Worm (Caenorhabditis elegans) whole organism, L4/young adult: ENCODE measurements around the gene C06C6.7.

Experiments
- W03F9.2 ChIP-seq: fragments of 150-350 bp; optimal IDR thresholded peaks from 2 replicates; lab custom pipeline; 2014; ENCODE audit warnings: missing biosample characterization, missing genetic modification characterization
- dao-5 ChIP-seq: sonication (generic microtip); optimal IDR thresholded peaks from 2 replicates; lab custom pipeline; 2016; ENCODE audit warnings: missing genotype, missing genetic modification characterization, moderate library complexity, missing compliant biosample characterization
- him-1 ChIP-seq: sonication (generic microtip); optimal IDR thresholded peaks from 2 replicates; lab custom pipeline; 2016; ENCODE audit warnings: missing genotype, missing genetic modification reagents, missing genetic modification characterization, missing compliant biosample characterization

C06C6.7 gene

ce11 chrV:15975845-15976244 is 16.1 kb upstream of the C06C6.7 start, which contains the start of gene clec-232:
Gene clec-232, plus strand, starts transcription at chrV:15976145.
- TF ChIP-seq him-1 (tag; lab: Kevin White, UChicago): no peak
- no peak for TF ChIP-seq dao-5
- TF ChIP-seq W03F9.2 (tag; lab: Kevin White, UChicago): no peak

- TF ChIP-seq him-1 (tag; lab: Kevin White, UChicago): no peak
- TF ChIP-seq dao-5: no peak
- no peak for TF ChIP-seq W03F9.2 (tag; lab: Kevin White, UChicago)
Measured at ce11 chrV:15978232-15978764, 13.7 kb upstream of the C06C6.7 start, which contains the start of gene oac-20. Gene oac-20, plus strand, starts transcription at chrV:15978714.

DNA sequence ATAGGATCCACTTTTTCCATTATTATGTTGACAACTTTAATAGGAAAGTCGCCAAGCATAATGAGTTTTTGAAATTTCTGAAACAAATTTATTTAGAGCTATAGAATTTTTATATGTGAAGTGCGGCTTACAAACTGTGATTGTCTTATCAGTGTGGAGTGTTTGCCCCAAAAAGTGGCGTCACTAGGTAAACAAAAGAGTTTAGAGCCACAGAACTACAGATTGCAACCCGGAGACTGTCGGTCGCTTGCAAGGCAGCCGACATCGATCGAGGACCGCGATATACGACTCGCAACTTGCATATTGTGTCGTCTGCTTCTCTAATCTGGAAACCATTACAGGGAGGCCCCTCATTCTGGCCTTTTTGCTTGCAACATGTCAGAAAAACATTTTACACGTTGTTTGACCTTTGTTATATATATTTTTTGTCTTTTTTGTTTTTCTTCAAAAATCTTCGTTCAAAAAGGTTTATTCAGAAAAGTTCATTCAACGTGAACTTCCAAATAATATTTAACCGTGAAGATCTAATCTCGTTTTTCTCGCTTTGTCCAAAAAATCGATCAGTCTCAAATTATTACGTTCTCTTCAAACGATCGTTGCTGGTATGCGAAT is 9.1 kb upstream of the C06C6.7 start, which contains the start of the genes fbxa-99 and F36G9.13:
fbxa-99 (minus strand) TSS at position 122 of the 612 bp plus-strand sequence.
F36G9.13 (plus strand) TSS at position 562 of the 612 bp plus-strand sequence.
- no peak for TF ChIP-seq dao-5
- no peak for TF ChIP-seq him-1 (tag; lab: Kevin White, UChicago)
- no peak for TF ChIP-seq W03F9.2 (tag; lab: Kevin White, UChicago)

DNA sequence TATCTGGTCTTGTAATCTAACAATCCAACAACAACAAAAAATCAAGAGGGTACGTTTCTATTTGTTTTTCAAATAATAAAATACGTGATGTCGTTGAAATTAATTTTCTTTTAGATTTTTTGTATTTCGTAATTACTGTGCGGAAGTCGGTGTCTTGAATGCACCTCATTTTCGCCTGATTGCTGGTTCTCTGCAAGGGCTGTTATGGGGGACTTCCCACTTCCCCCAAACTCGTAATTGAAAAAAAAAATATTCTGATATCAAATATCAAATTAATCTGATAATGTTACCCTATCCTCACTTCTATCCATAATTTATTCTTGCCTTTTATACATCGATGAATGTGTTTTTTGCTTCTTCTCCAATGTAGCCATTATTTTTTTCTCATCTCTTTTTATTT is 3.9 kb upstream of the C06C6.7 start, which contains the start of gene F36G9.15:
F36G9.15 (minus strand) TSS at position 101 of the 400 bp plus-strand sequence.
- TF ChIP-seq dao-5 (no peak), him-1 (tag; lab: Kevin White, UChicago) (no peak), W03F9.2 (tag; lab: Kevin White, UChicago) (no peak)

ce11 chrV:15996655-15997186 is 4.8 kb downstream of the C06C6.7 start, which contains the start of the genes C06C6.9 and C06C6.8:
Gene C06C6.9, minus strand, starts transcription at chrV:15996755.
Gene C06C6.8, plus strand, starts transcription at chrV:15997136.
- TF ChIP-seq W03F9.2 (tag; lab: Kevin White, UChicago): no peak
- no peak for TF ChIP-seq dao-5
- TF ChIP-seq him-1 (tag; lab: Kevin White, UChicago): no peak

DNA sequence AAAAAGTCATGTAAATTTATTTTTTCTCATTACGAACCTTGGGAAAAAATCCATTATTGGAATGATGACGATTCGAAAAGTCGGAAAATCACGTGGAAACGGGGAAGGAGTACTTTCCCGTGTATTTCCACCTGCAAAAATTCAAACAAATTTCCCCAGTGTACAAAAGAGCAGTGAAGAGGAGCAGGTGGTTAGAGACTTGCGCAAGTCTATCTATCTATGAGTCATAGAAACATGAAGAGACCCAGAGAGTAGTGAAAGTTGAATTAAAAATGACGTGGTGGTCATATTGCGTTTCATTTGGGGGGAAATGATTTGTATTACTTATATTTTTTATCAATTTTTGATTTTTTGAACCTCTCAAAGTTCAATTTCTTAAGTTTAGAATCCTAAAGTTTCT is 8.5 kb downstream of the C06C6.7 start, which contains the start of gene nhr-50:
nhr-50 (minus strand) TSS at position 199 of the 400 bp plus-strand sequence.
- TF ChIP-seq W03F9.2 (tag; lab: Kevin White, UChicago) (no peak), dao-5 (no peak), him-1 (tag; lab: Kevin White, UChicago) (no peak)

ce11 chrV:16002288-16002687 is 10.3 kb downstream of the C06C6.7 start, which contains the start of gene nhr-63:
Gene nhr-63, plus strand, starts transcription at chrV:16002588.
- TF ChIP-seq W03F9.2 (tag; lab: Kevin White, UChicago): no peak
- TF ChIP-seq dao-5: no peak
- TF ChIP-seq him-1 (tag; lab: Kevin White, UChicago): no peak

ce11 chrV:16007505-16007904 is 15.6 kb downstream of the C06C6.7 start, which contains the start of gene str-231:
Gene str-231, minus strand, starts transcription at chrV:16007605.
- TF ChIP-seq dao-5: no peak
- TF ChIP-seq W03F9.2 (tag; lab: Kevin White, UChicago): no peak
- TF ChIP-seq him-1 (tag; lab: Kevin White, UChicago): no peak

DNA sequence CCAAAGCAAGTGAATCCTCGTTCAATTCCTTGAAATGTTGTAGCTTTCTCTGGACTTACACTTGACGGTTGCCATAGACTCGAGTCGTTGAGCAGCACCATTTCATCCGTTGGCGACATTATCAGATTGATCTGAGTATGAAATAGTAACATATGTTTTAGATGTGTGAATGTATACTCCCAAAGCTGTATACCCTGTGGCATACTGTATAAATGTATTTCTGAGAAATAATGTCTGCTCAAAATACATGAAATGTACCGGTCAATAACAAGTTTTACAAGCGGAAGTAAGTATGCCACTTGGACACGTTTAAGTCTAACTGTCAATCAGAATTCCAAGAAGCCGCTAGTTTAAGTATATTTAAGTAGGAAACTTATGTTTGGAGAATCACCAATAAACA is 17.6 kb downstream of the C06C6.7 start, which contains the start of gene str-233:
str-233 (minus strand) TSS at position 101 of the 400 bp plus-strand sequence.
- no peak for TF ChIP-seq W03F9.2 (tag; lab: Kevin White, UChicago)
- no peak for TF ChIP-seq dao-5
- no peak for TF ChIP-seq him-1 (tag; lab: Kevin White, UChicago)

ce11 chrV:16015652-16016051 is 23.7 kb downstream of the C06C6.7 start, which contains the start of gene str-232:
Gene str-232, minus strand, starts transcription at chrV:16015752.
- TF ChIP-seq him-1 (tag; lab: Kevin White, UChicago) (no peak), dao-5 (no peak)

- TF ChIP-seq dao-5 (no peak), W03F9.2 (tag; lab: Kevin White, UChicago) (no peak)
Measured at ce11 chrV:16016977-16017376, 25.0 kb downstream of the C06C6.7 start.

DNA sequence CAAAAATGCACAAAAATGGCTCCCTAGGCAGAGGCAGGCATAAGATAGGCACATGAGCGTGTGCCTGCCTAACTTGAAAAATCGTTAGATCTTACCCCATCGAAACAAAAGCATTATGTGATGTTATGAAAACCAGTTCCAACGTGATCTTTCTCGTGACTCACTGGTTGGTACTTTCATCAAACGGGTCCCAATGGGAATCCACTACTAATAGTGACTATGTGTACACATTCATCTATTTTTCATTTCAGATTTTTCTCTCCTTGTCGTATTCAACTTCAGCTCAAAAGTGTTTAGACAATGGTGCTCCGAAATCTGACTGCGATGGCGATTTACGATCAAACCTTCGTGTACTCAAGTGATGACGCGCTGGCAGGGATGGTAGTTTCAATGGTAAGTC is 25.7 kb downstream of the C06C6.7 start, which contains the start of gene srx-43:
srx-43 (plus strand) TSS at position 301 of the 400 bp plus-strand sequence.
- no peak for TF ChIP-seq him-1 (tag; lab: Kevin White, UChicago)
- TF ChIP-seq W03F9.2 (tag; lab: Kevin White, UChicago): no peak
- no peak for TF ChIP-seq dao-5

ce11 chrV:16020042-16020441 is 28.1 kb downstream of the C06C6.7 start, which contains the start of gene srx-44:
Gene srx-44, plus strand, starts transcription at chrV:16020342.
- no peak for TF ChIP-seq dao-5
- TF ChIP-seq W03F9.2 (tag; lab: Kevin White, UChicago): no peak
- TF ChIP-seq him-1 (tag; lab: Kevin White, UChicago): no peak

DNA sequence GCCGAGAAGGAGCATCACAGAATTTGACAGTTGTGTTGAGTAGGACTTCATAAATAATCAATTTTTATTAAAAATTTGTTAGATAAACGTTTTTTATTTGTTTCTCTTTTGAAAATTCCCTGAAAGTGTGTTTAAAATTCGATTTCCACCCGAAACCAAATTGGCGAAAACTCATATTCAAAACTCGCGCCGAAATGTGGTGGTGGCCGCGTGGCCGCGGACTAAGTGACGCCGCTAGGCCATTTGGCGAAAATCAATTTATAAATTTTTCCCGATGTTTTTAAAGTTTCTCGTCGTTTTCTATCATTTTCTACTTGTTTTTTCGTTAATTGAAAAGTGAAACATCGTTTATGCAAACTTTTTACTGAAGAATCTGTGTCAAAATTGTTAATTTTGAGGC is 30.6 kb downstream of the C06C6.7 start:
- no peak for TF ChIP-seq W03F9.2 (tag; lab: Kevin White, UChicago)
- no peak for TF ChIP-seq him-1 (tag; lab: Kevin White, UChicago)
- TF ChIP-seq dao-5: no peak
